Fruit fly (Drosophila melanogaster) whole organism, larva: ENCODE data around the gene sala.
A peak's percentile ranks its signal among the peaks of the same experiment; 100 is the strongest.

ENCODE experiments used
- noc ChIP-seq: fragments of 200-800 bp; sonication (Bioruptor generic); optimal IDR thresholded peaks from 3 replicates; lab custom pipeline; 2019; ENCODE audit warnings: missing biosample characterization, mild to moderate bottlenecking, missing genetic modification characterization, moderate library complexity

The sala gene

DNA sequence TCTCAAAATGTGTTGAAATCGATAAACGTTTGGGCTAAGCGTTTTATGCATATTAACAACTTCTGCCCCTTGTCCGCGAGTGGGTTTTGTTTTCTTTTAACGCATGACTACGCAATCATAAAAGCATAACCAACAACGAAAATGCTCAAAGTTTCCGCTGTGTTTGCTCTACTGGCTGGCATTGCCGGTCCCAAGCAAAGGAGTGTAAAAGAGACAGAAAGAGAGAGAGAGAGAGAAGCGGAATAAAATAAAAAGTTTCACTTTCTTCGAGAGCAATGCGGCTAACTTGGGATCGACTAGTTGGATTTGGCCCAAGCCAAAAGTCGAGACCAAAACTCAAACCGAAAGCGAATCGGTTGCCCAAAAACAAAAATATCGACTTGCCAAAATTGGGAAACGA lies 18.2 kb downstream of the sala start:
- TF ChIP-seq noc = no peak

DNA sequence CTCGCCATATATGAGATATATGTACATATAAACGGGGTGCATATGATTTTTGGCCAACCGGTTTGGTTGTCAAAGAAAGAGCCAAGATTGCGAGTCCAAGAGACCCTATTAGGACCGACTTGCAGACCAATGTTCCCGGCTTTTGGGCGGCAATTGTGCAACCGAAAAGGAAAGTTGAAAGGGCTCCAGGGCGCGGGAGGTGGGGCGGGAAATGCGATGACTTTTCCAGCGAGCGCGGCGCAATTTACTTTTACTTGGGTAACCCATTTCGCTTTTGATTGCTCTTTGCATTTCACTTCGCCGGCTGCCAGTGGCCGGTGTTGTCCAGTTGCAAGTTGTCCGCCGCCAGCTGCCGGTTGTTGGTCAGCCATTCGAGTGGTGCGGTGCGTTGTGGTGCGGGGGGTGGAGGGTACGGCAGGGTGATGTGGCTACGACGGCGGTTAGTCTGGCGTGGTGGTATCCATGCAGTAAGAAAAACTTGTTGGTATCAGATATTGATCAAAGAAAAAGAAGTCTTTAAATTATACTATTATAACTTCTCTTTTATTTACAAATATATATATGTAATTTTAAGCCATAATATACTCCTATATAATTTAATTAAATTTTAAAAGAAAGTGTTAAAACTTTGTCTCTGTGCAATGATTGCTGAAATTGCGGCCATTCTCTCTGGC lies 20.5 kb downstream of the sala start:
- no peak for TF ChIP-seq noc

DNA sequence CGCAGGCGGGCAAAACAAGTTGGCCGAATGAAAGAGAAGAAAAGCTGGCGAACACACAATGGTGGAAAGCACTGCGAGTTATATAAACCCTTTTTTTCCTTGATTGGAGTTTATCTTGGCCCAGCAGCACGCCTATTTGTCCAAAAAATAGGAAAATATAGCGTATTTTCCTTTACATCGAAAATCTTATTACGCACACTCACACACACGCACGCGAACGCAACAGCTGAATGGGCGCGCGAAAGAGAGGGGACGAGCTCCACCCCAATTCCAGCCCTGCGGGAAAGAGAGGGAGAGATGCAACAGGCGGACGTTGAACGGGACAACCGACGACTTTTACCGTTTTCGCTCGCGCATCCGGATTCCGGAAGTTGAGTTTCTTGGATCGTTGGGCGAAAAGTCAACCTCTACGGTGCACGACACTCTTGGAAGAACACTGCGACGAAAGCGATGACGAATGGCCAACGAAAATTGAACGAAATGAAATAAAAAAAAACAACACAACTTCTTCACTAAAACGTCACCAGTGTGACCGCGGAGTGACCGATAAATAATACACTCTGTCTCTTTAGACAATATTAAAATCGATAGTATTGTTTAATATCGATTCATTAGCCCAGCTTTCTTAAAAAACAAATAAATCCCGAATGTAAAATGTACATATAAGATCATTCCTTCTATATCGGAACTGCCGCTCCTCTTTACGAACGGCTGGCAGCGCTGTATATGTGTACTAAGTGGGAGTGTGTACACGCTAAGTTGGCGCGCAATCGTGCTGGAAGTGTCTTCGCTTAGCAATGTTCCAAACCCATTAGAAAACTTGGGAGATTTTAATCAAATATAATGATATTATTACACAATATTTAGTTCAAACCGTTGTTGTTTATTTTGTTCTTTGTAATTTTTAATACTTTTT lies 32.3 kb downstream of the sala start, which contains the start of the genes Dlg5 and CG4970:
Dlg5 (minus strand) TSS at position 556 of the 916 bp plus-strand sequence.
CG4970 (plus strand) TSS at position 866 of the 916 bp plus-strand sequence.
- no peak for TF ChIP-seq noc

- TF ChIP-seq noc = no peak
Observed at dm6 chr2L:11519532-11519931, 35.0 kb downstream of the sala start, which contains the start of gene CG14929. TSS of gene CG14929 (plus strand) at chr2L:11519832.

- no peak for TF ChIP-seq noc
Observed at dm6 chr2L:11521185-11521584, 36.7 kb downstream of the sala start, which contains the start of gene CG14930. TSS of gene CG14930 (minus strand) at chr2L:11521285.

DNA sequence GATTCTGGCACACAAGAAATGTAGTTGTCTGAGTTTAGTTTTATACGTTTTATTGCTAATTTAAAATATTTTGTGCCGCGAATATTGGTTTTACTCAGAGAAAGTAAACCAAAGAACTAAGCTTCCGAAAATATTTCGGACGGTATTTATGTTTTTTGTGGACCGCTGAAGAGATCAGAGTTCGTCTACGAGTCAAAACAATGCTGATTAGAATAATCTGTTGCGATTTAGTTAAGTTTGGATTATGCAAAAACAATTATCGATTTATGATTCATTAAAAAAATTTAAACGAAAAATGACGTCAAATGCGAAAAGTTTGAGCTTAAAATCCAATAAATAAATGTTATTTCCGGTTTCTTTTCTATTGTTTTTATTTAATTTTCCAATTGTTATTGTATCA lies 38.2 kb downstream of the sala start, which contains the start of gene CG43153:
CG43153 (minus strand) TSS at position 101 of the 400 bp plus-strand sequence.
- no peak for TF ChIP-seq noc

DNA sequence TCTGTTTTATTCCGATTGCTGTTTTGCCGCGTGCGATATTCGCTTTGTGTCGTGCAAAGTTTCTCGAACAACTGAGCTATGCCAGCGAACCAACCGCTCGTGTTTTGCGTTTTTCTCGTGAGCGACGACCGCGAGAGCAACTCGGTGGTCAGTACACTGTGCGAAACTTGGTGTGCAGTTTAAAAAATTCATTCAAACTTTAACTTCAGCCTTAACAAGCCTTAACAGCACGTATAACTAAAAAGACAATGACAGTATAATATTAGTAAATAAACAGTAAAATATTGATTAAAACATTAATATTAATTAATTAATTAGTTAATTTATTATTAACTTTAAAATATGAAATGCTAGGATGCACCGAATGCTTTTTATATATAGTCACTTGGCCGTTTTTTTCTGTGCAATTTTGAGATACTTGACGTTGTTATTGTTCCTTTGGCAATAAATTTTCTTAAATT lies 43.7 kb downstream of the sala start, which contains the start of gene CG31705:
CG31705 (minus strand) TSS at position 77 of the 461 bp plus-strand sequence.
- peak; percentile 87 for TF ChIP-seq noc

dm6 chr2L:11530952-11531351 lies 46.4 kb downstream of the sala start, which contains the start of gene CG31706:
TSS of gene CG31706 (minus strand) at chr2L:11531052.
- TF ChIP-seq noc = no peak

- no peak for TF ChIP-seq noc
Observed at dm6 chr2L:11531520-11531919, 47.0 kb downstream of the sala start, which contains the start of gene CG34162. TSS of gene CG34162 (plus strand) at chr2L:11531820.

DNA sequence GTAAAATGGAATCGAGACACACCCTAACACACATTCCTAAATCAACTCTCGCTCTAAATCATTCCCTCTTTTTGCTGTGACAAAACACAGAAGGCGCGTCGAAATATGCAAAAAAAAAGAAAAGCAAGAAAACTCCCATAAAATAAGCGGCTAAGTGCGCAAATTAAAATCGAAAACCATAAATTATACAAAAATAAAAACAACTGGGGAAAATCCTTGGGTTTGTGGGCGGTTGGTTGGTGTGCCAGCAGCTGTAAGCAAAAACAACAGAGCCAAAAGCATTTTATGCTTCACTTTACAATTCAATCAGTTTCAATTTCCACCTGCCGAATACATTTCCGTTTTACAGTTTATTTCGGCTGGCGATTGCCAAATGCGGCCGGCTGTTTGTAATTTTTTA lies 51.3 kb downstream of the sala start, which contains the start of gene CG43438:
CG43438 (plus strand) TSS at position 301 of the 400 bp plus-strand sequence.
- TF ChIP-seq noc = no peak
